Fruit fly (Drosophila melanogaster): ENCODE results near the gene Grx3.

Gene Grx3

dm6 chr2L:13382351-13383029 is 16.2 kb downstream of the Grx3 start, which contains the start of gene loqs (continued):
- TF ChIP-seq Hmx (GFP tag; optimal IDR thresholded peaks at IDR 0.05): no peak
- TF ChIP-seq Dip2 (GFP tag; IDR thresholded peaks at IDR 0.05): no peak
- no peak for TF ChIP-seq pum (GFP tag; optimal IDR thresholded peaks at IDR 0.05)
- no peak for TF ChIP-seq gsb-n (tag; optimal IDR thresholded peaks at IDR 0.05)
- TF ChIP-seq Ada2b (GFP tag; IDR thresholded peaks at IDR 0.05): peak; percentile 10; the same call in 1 of the 2 replicates
- TF ChIP-seq eve (GFP tag; optimal IDR thresholded peaks at IDR 0.05): no peak
- no peak for TF ChIP-seq CG33557 (GFP tag; optimal IDR thresholded peaks at IDR 0.05)
- no peak for TF ChIP-seq CG8089 (GFP tag; optimal IDR thresholded peaks at IDR 0.05)
- TF ChIP-seq trem (tag; optimal IDR thresholded peaks at IDR 0.05): peak; percentile 54
- no peak for TF ChIP-seq ase (GFP tag; IDR thresholded peaks at IDR 0.05)
- TF ChIP-seq CG3847 (GFP tag; IDR thresholded peaks at IDR 0.05): no peak
- TF ChIP-seq HHEX (GFP tag; optimal IDR thresholded peaks at IDR 0.05): no peak
- no peak for TF ChIP-seq Hey (tag; optimal IDR thresholded peaks at IDR 0.05)
- TF ChIP-seq CG11247 (GFP tag; IDR thresholded peaks at IDR 0.05): no peak
- peak; percentile 22 for TF ChIP-seq CG4820 (GFP tag; optimal IDR thresholded peaks at IDR 0.05)
- TF ChIP-seq CG16779 (GFP tag; IDR thresholded peaks at IDR 0.05): no peak
- TF ChIP-seq Dbx (GFP tag; IDR thresholded peaks at IDR 0.05): no peak
- TF ChIP-seq repo (GFP tag; optimal IDR thresholded peaks at IDR 0.05): no peak
- TF ChIP-seq Dip3 (GFP tag; optimal IDR thresholded peaks at IDR 0.05): no peak
- peak; percentile 14; the same call in 1 of the 2 replicates for TF ChIP-seq Rfx (GFP tag; IDR thresholded peaks at IDR 0.05)
- peak in 1 of 2 experiments; percentile 36 for TF ChIP-seq Pdp1 (GFP tag; optimal IDR thresholded peaks at IDR 0.05)
- no peak for TF ChIP-seq abd-A (tag; optimal IDR thresholded peaks at IDR 0.05)
- no peak for TF ChIP-seq CG4730 (GFP tag; IDR thresholded peaks at IDR 0.05)
- no peak for TF ChIP-seq ara (GFP tag; IDR thresholded peaks at IDR 0.05)
- TF ChIP-seq bigmax (GFP tag; optimal IDR thresholded peaks at IDR 0.05): no peak
- peak; percentile 8 for TF ChIP-seq Xbp1 (GFP tag; optimal IDR thresholded peaks at IDR 0.05)
- no peak for TF ChIP-seq CG1233 (GFP tag; optimal IDR thresholded peaks at IDR 0.05)
- TF ChIP-seq Camta (GFP tag; optimal IDR thresholded peaks at IDR 0.05): no peak
- TF ChIP-seq CG13123 (GFP tag; optimal IDR thresholded peaks at IDR 0.05): no peak
- TF ChIP-seq caup (GFP tag; optimal IDR thresholded peaks at IDR 0.05; ENCODE audit: severe bottlenecking): no peak
- TF ChIP-seq insv (GFP tag; optimal IDR thresholded peaks at IDR 0.05): no peak
- TF ChIP-seq Dll (GFP tag; IDR thresholded peaks at IDR 0.05; ENCODE audit: partially characterized antibody): peak; percentile 73
- TF ChIP-seq fd102C (GFP tag; optimal IDR thresholded peaks at IDR 0.05): no peak
- no peak for TF ChIP-seq crc (GFP tag; optimal IDR thresholded peaks at IDR 0.05)
- peak; percentile 38 for TF ChIP-seq PHDP (tag; optimal IDR thresholded peaks at IDR 0.05)
- peak; percentile 24 for TF ChIP-seq lilli (GFP tag; optimal IDR thresholded peaks at IDR 0.05)
- TF ChIP-seq CG14710 (tag; optimal IDR thresholded peaks at IDR 0.05): peak; percentile 62
- TF ChIP-seq dan (GFP tag; IDR thresholded peaks at IDR 0.05): no peak
- no peak for TF ChIP-seq CG17568 (GFP tag; optimal IDR thresholded peaks at IDR 0.05)
- no peak for TF ChIP-seq Mes4 (GFP tag; optimal IDR thresholded peaks at IDR 0.05)
- TF ChIP-seq CG10267 (tag; optimal IDR thresholded peaks at IDR 0.05): peak; percentile 39
- peak; percentile 3 for TF ChIP-seq CoRest (tag; optimal IDR thresholded peaks at IDR 0.05)
- TF ChIP-seq crp (GFP tag; optimal IDR thresholded peaks at IDR 0.05): no peak
- peak; percentile 50 for TF ChIP-seq gem (tag; optimal IDR thresholded peaks at IDR 0.05)
- TF ChIP-seq Oli (tag; optimal IDR thresholded peaks at IDR 0.05): no peak
- TF ChIP-seq Sry-β (GFP tag; optimal IDR thresholded peaks at IDR 0.05): no peak
- TF ChIP-seq prd (optimal IDR thresholded peaks at IDR 0.05): no peak
- TF ChIP-seq prd (GFP tag; IDR thresholded peaks at IDR 0.05): 0 out of 3 replicates have a peak, but pooled peaks have one; percentile 7
- peak; percentile 18 for TF ChIP-seq CG17829 (tag; optimal IDR thresholded peaks at IDR 0.05)
- TF ChIP-seq CG11398 (GFP tag; optimal IDR thresholded peaks at IDR 0.05): no peak
